Worm (Caenorhabditis elegans) whole organism, L3 larva: ENCODE results near the gene srz-61.

Source experiments
- ama-1 ChIP-seq: fragments of 150-350 bp; optimal IDR thresholded peaks from 2 replicates; lab custom pipeline; 2018
- ceh-16 ChIP-seq: sonication (generic microtip); optimal IDR thresholded peaks from 2 replicates; lab custom pipeline; 2017; ENCODE audit warnings: missing biosample characterization, missing genetic modification characterization
- elt-1 ChIP-seq: fragments of 150-350 bp; optimal IDR thresholded peaks from 2 replicates; lab custom pipeline; 2014; ENCODE audit warnings: missing biosample characterization, missing genetic modification characterization
- hmg-11 ChIP-seq: sonication (generic microtip); optimal IDR thresholded peaks from 2 replicates; lab custom pipeline; 2016; ENCODE audit warnings: missing genetic modification characterization, missing compliant biosample characterization
- lin-39 ChIP-seq: fragments of 150-350 bp; optimal IDR thresholded peaks from 2 replicates; lab custom pipeline; 2018; ENCODE audit warnings: missing biosample characterization, missing genetic modification reagents, missing genetic modification characterization
- pha-4 ChIP-seq: fragments of 150-350 bp; optimal IDR thresholded peaks from 2 replicates; lab custom pipeline; 2014; ENCODE audit warnings: missing biosample characterization, missing genetic modification reagents, missing genetic modification characterization

DNA sequence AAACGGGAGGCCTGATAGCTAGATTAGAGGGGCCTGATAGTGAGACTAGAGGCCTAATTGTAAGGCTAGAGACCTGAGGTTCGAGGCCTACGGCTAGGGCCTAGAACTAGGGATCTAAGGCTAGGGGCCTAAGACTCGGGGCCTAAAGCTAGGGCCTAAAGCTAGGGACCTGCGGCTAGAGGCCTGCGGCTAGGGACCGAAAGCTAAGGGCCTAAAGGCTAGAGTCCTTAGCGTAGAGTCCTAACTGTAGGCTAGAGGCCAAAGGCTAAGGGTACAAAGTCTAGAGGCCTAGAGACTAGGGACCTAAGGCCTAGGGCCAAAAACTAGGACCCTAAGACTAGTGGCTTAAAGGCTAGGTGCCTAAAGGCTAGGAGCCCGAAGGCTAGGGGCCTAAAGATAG is 12.2 kb downstream of the srz-61 start:
- TF ChIP-seq ceh-16 (tag; lab: Kevin White, UChicago): no peak
- TF ChIP-seq ama-1 (lab: Kevin White, UChicago): no peak
- no peak for TF ChIP-seq lin-39 (tag; lab: Kevin White, UChicago)
- no peak for TF ChIP-seq elt-1
- TF ChIP-seq pha-4: no peak
- TF ChIP-seq hmg-11 (tag; lab: Kevin White, UChicago): no peak
